Worm (Caenorhabditis elegans): ENCODE measurements around the gene C08B6.2.

The C08B6.2 gene

DNA sequence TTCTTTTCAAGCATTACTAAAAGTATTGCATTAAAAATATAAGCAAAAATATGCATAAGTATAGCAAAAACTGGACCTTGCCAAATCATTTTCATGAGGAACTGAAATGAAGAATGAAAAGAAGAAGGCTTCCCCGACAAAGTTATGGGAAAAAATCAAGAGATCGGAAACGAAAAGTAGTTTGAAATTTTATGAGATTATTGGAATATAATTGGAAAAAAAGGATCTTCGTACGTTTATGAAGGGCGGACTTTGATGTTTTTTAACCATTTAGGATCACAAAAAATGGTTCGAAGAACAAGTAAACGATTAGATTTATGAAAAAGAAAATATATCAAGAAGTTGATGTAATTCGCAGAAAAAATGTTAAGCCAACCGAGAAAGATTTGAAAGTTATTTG is 15.4 kb downstream of the C08B6.2 start, which contains the start of gene srxa-18:
Gene srxa-18 (minus strand): TSS at position 100 of the 400 bp plus-strand sequence.
- TF ChIP-seq ztf-23 (GFP tag; IDR thresholded peaks at IDR 0.05) (no peak), ref-1 (GFP tag; conservative IDR thresholded peaks at IDR 0.05) (no peak), cog-1 (tag; optimal IDR thresholded peaks at IDR 0.05) (no peak), med-1 (GFP tag; optimal IDR thresholded peaks at IDR 0.05; ENCODE audit: insufficient read depth) (no peak), flt-1 (GFP tag; IDR thresholded peaks at IDR 0.05) (no peak), ztf-29 (GFP tag; IDR thresholded peaks at IDR 0.05) (no peak), T22C8.4 (GFP tag; IDR thresholded peaks at IDR 0.05) (no peak), tab-1 (GFP tag; IDR thresholded peaks at IDR 0.05) (no peak), klf-2 (GFP tag; conservative IDR thresholded peaks at IDR 0.05) (no peak)

DNA sequence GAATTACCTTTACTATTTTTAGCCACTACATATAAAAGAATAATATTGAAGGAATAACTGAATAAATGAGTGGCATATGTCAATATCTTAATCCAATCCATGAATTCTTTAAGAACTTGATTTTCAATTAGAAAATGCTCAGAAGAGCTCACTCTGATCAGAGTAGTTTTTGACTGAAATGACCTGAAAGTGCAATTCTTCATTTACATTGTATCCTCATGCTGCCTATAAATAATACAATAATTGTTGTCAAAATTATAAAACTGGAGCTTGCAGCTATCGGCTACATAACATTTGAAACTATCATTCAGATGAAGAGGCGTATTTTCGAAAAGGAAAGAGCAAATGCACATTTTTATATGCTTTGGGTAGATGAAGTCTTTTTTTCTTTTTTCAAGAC is 17.2 kb downstream of the C08B6.2 start, which contains the start of gene srxa-19:
Gene srxa-19 (minus strand): TSS at position 101 of the 400 bp plus-strand sequence.
- no peak for TF ChIP-seq klf-2 (GFP tag; conservative IDR thresholded peaks at IDR 0.05)
- no peak for TF ChIP-seq tab-1 (GFP tag; IDR thresholded peaks at IDR 0.05)
- no peak for TF ChIP-seq med-1 (GFP tag; optimal IDR thresholded peaks at IDR 0.05; ENCODE audit: insufficient read depth)
- TF ChIP-seq ztf-23 (GFP tag; IDR thresholded peaks at IDR 0.05): no peak
- TF ChIP-seq ref-1 (GFP tag; conservative IDR thresholded peaks at IDR 0.05): no peak
- TF ChIP-seq T22C8.4 (GFP tag; IDR thresholded peaks at IDR 0.05): no peak
- no peak for TF ChIP-seq flt-1 (GFP tag; IDR thresholded peaks at IDR 0.05)
- no peak for TF ChIP-seq ztf-29 (GFP tag; IDR thresholded peaks at IDR 0.05)
- TF ChIP-seq cog-1 (tag; optimal IDR thresholded peaks at IDR 0.05): no peak

DNA sequence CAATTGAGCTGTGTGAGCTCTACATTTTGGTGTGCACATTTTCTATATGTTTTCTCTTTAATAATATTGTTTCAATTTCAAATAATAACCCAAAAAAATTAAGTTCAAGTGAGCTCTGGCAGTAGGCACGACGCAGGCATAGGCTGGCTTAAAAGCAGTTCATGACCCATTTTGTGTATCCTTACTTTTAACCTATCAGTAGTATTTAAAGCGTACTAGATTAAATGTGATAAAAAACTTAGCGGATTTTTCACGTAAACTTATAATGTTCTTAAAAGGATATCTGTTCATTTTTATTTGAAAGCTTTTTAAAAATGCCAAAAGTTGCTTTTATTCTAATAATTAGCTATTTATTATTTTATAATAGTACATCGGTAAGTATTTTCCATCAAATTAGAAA is 17.8 kb downstream of the C08B6.2 start, which contains the start of gene C08B6.6:
Gene C08B6.6 (plus strand): TSS at position 301 of the 400 bp plus-strand sequence.
- TF ChIP-seq ztf-23 (GFP tag; IDR thresholded peaks at IDR 0.05) (no peak), cog-1 (tag; optimal IDR thresholded peaks at IDR 0.05) (no peak), flt-1 (GFP tag; IDR thresholded peaks at IDR 0.05) (no peak), ztf-29 (GFP tag; IDR thresholded peaks at IDR 0.05) (no peak), ref-1 (GFP tag; conservative IDR thresholded peaks at IDR 0.05) (no peak), T22C8.4 (GFP tag; IDR thresholded peaks at IDR 0.05) (no peak), klf-2 (GFP tag; conservative IDR thresholded peaks at IDR 0.05) (no peak), tab-1 (GFP tag; IDR thresholded peaks at IDR 0.05) (no peak), med-1 (GFP tag; optimal IDR thresholded peaks at IDR 0.05; ENCODE audit: insufficient read depth) (no peak)

DNA sequence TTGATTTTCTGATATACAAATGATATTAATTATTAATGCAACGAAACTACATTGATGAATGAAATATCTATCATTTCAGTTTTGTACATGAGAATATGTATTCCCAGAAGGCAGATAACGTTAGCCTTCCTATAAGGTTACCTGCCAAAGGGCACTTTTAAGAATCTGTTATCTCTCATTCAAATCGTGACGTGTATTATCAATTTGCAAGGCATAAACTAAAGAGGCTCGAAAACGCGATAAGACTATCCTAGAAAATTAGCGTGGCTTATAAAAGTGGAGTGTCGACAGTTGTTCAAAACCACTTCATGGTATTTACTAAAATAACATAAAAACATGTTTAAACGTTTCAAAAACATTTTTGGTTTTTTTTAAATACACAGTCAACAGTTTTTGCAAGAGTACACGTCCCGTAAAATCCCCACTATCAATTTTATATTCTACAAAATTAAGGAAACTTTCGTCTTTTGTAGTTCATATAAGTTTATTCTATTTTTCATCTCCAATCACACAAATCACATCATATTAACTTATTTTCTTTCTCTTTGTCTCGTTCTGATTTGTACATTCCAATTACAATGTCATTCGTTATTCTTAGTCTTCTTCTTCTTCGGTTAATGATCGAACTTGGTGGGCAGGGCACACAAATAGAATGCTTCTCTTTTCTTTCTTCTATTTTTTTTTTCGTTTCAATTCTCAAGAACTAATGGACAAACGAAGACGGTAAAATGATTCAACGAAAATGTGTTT is 19.5 kb downstream of the C08B6.2 start, which contains the start of gene C08B6.10:
Gene C08B6.10 (plus strand): TSS at position 700 of the 750 bp plus-strand sequence.
- TF ChIP-seq med-1 (GFP tag; optimal IDR thresholded peaks at IDR 0.05; ENCODE audit: insufficient read depth) (no peak), cog-1 (tag; optimal IDR thresholded peaks at IDR 0.05) (no peak), ref-1 (GFP tag; conservative IDR thresholded peaks at IDR 0.05) (no peak), klf-2 (GFP tag; conservative IDR thresholded peaks at IDR 0.05) (no peak)

DNA sequence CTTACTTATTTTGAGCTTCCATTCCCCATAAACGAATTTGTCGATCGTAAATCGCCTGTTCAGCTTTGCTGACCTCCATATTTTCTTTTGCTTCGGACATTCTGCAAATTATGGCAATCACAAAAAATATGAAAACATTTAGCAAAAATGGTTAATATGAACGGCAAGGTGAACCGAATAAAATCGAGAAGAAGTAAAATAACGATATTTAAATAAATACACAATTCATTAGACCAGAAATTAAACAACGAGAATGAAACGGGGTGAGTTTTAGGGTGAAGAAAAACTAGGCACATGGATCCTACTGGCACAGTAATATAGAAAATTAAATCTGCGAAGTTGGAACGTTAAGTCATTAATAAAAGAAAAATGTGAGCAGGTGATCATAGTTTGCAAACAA is 24.7 kb downstream of the C08B6.2 start, which contains the start of gene aos-1:
Gene aos-1 (minus strand): TSS at position 101 of the 400 bp plus-strand sequence.
- TF ChIP-seq flt-1 (GFP tag; IDR thresholded peaks at IDR 0.05): no peak
- no peak for TF ChIP-seq ztf-29 (GFP tag; IDR thresholded peaks at IDR 0.05)
- no peak for TF ChIP-seq tab-1 (GFP tag; IDR thresholded peaks at IDR 0.05)
- no peak for TF ChIP-seq klf-2 (GFP tag; conservative IDR thresholded peaks at IDR 0.05)
- TF ChIP-seq T22C8.4 (GFP tag; IDR thresholded peaks at IDR 0.05): no peak
- TF ChIP-seq ztf-23 (GFP tag; IDR thresholded peaks at IDR 0.05): no peak
- TF ChIP-seq cog-1 (tag; optimal IDR thresholded peaks at IDR 0.05): no peak
- no peak for TF ChIP-seq ref-1 (GFP tag; conservative IDR thresholded peaks at IDR 0.05)
- TF ChIP-seq med-1 (GFP tag; optimal IDR thresholded peaks at IDR 0.05; ENCODE audit: insufficient read depth): no peak

DNA sequence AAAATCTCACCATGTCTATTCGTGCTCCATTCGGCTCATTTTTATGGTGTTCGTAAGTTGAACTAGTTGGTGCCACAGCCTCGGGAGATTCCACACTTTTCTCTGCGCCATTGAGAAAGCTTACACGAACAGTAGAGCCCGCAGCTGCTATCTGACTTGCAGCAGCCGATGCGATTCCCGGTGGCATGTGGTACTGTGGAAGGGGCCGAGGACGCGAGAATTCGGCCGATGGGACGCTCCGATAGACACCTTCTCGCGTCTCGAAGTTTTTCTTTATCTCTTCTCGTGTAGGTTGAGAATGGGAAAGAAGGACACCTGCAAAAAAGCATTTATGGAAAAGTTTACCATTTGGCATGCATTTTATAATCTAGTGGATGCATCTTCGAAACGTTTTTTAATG is 27.8 kb downstream of the C08B6.2 start:
- no peak for TF ChIP-seq ztf-29 (GFP tag; IDR thresholded peaks at IDR 0.05)
- TF ChIP-seq ref-1 (GFP tag; conservative IDR thresholded peaks at IDR 0.05): no peak
- no peak for TF ChIP-seq tab-1 (GFP tag; IDR thresholded peaks at IDR 0.05)
- no peak for TF ChIP-seq flt-1 (GFP tag; IDR thresholded peaks at IDR 0.05)

DNA sequence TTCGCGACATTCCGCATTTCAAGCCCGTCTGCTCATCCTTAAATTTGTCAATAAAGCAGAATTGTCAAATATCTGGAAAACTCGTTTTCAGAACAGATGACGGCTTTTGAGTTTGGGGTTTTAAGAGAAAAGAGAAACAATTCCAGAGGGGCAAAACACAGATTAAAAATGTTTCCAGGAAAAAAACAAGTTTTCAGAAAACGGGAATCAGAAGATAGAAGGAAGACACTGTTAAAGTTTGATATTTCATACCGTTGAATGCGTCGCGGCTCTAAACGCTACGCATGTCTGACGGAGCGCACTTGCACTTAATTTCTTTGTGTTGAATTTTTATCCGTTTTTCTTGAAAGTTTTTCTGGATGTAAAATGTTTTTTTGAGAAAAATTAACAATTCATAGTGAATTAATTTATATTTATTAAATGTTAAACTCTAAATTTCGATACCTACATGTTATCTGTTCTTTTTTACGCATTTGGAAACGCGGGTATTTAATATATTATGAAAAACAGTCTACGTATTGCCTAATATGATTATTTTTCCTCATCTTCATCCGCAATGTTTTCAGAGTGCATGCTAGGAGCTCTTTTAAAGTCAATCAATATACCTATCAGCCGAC is 28.7 kb downstream of the C08B6.2 start, which contains the start of the genes C08B6.18, wdr-20 and C08B6.8:
Gene C08B6.18 (minus strand): TSS at position 51 of the 617 bp plus-strand sequence.
Gene wdr-20 (minus strand): TSS at position 82 of the 617 bp plus-strand sequence.
Gene C08B6.8 (plus strand): TSS at position 567 of the 617 bp plus-strand sequence.
- TF ChIP-seq ref-1 (GFP tag; conservative IDR thresholded peaks at IDR 0.05) (no peak), flt-1 (GFP tag; IDR thresholded peaks at IDR 0.05) (no peak), med-1 (GFP tag; optimal IDR thresholded peaks at IDR 0.05; ENCODE audit: insufficient read depth) (no peak), tab-1 (GFP tag; IDR thresholded peaks at IDR 0.05) (no peak), cog-1 (tag; optimal IDR thresholded peaks at IDR 0.05) (no peak), klf-2 (GFP tag; conservative IDR thresholded peaks at IDR 0.05) (no peak), T22C8.4 (GFP tag; IDR thresholded peaks at IDR 0.05) (no peak), ztf-29 (GFP tag; IDR thresholded peaks at IDR 0.05) (no peak), ztf-23 (GFP tag; IDR thresholded peaks at IDR 0.05) (no peak)

DNA sequence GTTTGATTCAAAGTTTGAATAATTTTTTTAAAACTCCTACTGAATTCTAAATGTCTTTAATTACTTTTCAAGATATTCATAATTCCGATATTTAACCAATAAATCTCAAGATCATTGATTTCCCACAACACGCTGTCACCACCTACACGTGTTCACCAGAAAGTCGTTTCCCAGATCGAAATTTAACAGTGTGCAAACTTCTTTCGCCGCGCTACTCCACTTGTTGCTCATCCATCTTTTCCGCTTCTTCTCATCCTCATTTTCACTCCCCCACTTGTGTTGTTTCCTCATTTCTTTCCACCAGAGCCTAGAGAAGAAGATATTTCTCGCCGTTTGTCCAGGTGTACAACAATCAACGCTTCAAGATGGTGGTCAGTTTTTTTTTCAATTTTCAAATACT is 40.1 kb downstream of the C08B6.2 start, which contains the start of gene C51E3.9:
Gene C51E3.9 (plus strand): TSS at position 301 of the 400 bp plus-strand sequence.
- no peak for TF ChIP-seq T22C8.4 (GFP tag; IDR thresholded peaks at IDR 0.05)
- no peak for TF ChIP-seq flt-1 (GFP tag; IDR thresholded peaks at IDR 0.05)
- TF ChIP-seq med-1 (GFP tag; optimal IDR thresholded peaks at IDR 0.05; ENCODE audit: insufficient read depth): no peak
- TF ChIP-seq tab-1 (GFP tag; IDR thresholded peaks at IDR 0.05): no peak
- no peak for TF ChIP-seq klf-2 (GFP tag; conservative IDR thresholded peaks at IDR 0.05)
- TF ChIP-seq ztf-29 (GFP tag; IDR thresholded peaks at IDR 0.05): no peak
- no peak for TF ChIP-seq ref-1 (GFP tag; conservative IDR thresholded peaks at IDR 0.05)
- no peak for TF ChIP-seq ztf-23 (GFP tag; IDR thresholded peaks at IDR 0.05)
- TF ChIP-seq cog-1 (tag; optimal IDR thresholded peaks at IDR 0.05): no peak

DNA sequence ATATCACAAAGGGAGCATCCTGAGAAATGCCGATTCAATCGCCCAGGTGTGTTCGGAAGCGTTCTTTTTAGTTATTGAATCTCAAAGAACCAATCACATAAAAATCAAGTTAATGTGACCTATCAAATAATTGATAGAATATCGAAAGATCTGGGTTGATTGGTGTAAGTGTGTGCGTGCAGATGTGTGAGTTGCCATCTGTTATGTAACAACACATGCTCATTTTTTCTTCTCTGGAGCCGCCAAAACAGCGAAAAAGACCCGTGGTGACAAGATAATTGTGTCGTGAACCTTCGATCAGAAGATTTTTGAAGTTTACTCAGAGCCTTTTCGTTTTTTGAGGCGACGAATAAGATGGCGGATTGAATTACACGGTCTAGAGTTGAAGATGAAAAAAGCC is 41.3 kb downstream of the C08B6.2 start:
- TF ChIP-seq tab-1 (GFP tag; IDR thresholded peaks at IDR 0.05): no peak
- TF ChIP-seq med-1 (GFP tag; optimal IDR thresholded peaks at IDR 0.05; ENCODE audit: insufficient read depth): no peak
- no peak for TF ChIP-seq flt-1 (GFP tag; IDR thresholded peaks at IDR 0.05)
- TF ChIP-seq cog-1 (tag; optimal IDR thresholded peaks at IDR 0.05): no peak
- no peak for TF ChIP-seq ref-1 (GFP tag; conservative IDR thresholded peaks at IDR 0.05)
- no peak for TF ChIP-seq ztf-23 (GFP tag; IDR thresholded peaks at IDR 0.05)
- TF ChIP-seq ztf-29 (GFP tag; IDR thresholded peaks at IDR 0.05): no peak
- TF ChIP-seq klf-2 (GFP tag; conservative IDR thresholded peaks at IDR 0.05): no peak
- no peak for TF ChIP-seq T22C8.4 (GFP tag; IDR thresholded peaks at IDR 0.05)

All from whole organism, midembryonic.